Worm (Caenorhabditis elegans): ENCODE measurements around the gene CD4.1.

DNA sequence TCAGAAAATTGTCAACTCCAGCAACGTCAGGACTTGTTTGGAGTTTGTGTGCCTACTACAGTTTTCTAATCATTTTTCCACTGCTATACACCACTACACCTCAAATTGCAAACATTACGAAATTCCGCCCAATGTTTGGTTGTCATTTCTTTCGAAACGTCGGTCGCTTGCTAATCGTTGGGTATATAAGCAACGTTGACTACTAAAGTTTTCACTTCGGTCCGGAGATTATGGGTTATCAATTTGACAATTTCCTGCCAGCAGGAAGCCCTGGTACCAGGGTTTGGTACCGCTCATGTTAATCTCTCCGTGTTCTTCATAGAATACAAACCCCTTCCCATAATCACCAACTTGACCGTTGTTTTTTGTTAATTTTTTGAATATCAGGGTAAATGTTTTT lies 30.3 kb upstream of the CD4.1 start:
- TF ChIP-seq zip-5 (tag; optimal IDR thresholded peaks at IDR 0.05) = no peak
- no peak for TF ChIP-seq dmd-4 (tag; optimal IDR thresholded peaks at IDR 0.05; ENCODE audit: borderline replicate concordance)

Measured in whole organism, late embryonic.